Worm (Caenorhabditis elegans) whole organism, L3 larva: Measurements from ENCODE around the gene Y22D7AL.10.

Experiments used
- ZK546.5 ChIP-seq: sonication (generic microtip); optimal IDR thresholded peaks from 2 replicates; lab custom pipeline; 2017; ENCODE audit warnings: missing biosample characterization, missing genetic modification characterization
- aly-2 ChIP-seq: fragments of 150-350 bp; optimal IDR thresholded peaks from 2 replicates; lab custom pipeline; 2014; ENCODE audit warnings: missing biosample characterization, missing genetic modification characterization
- ceh-16 ChIP-seq: sonication (generic microtip); optimal IDR thresholded peaks from 2 replicates; lab custom pipeline; 2017; ENCODE audit warnings: missing biosample characterization, missing genetic modification characterization
- ceh-28 ChIP-seq: fragments of 150-350 bp; optimal IDR thresholded peaks from 2 replicates; lab custom pipeline; 2014; ENCODE audit warnings: missing biosample characterization, missing genetic modification reagents, missing genetic modification characterization
- ceh-82 ChIP-seq: fragments of 150-350 bp; optimal IDR thresholded peaks from 2 replicates; lab custom pipeline; 2014; ENCODE audit warnings: missing biosample characterization, missing genetic modification characterization
- ceh-9 ChIP-seq: sonication (generic microtip); optimal IDR thresholded peaks from 2 replicates; lab custom pipeline; 2018; ENCODE audit warnings: missing biosample characterization, missing genetic modification characterization
- daf-12 ChIP-seq: fragments of 150-350 bp; optimal IDR thresholded peaks from 2 replicates; lab custom pipeline; 2014; ENCODE audit warnings: missing biosample characterization, missing genetic modification reagents, missing genetic modification characterization
- egl-27 ChIP-seq: sonication (generic microtip); optimal IDR thresholded peaks from 4 replicates; lab custom pipeline; 2017; ENCODE audit warnings: missing biosample characterization, missing genetic modification reagents, missing genetic modification characterization
- egl-5 ChIP-seq: fragments of 150-350 bp; optimal IDR thresholded peaks from 2 replicates; lab custom pipeline; 2017; ENCODE audit warnings: missing biosample characterization, missing genetic modification reagents, missing genetic modification characterization, inconsistent platforms
- elt-2 ChIP-seq: sonication (generic microtip); optimal IDR thresholded peaks from 2 replicates; lab custom pipeline; 2016; ENCODE audit warnings: missing genetic modification reagents, mild to moderate bottlenecking, missing genetic modification characterization, missing compliant biosample characterization
- elt-3 ChIP-seq, 3 experiments: fragments of 150-350 bp in 1 of 3; sonication (generic microtip) in 2 of 3; optimal IDR thresholded peaks; 2 replicates in 2 of 3; 4 replicates in 1 of 3; lab custom pipeline; 2014 to 2017; ENCODE audit warnings: missing biosample characterization in 3 of 3, missing genetic modification characterization in 3 of 3
- fkh-10 ChIP-seq: sonication (generic microtip); optimal IDR thresholded peaks from 2 replicates; lab custom pipeline; 2017; ENCODE audit warnings: missing biosample characterization, missing genetic modification reagents, missing genetic modification characterization
- fkh-2 ChIP-seq: fragments of 150-350 bp; optimal IDR thresholded peaks from 2 replicates; lab custom pipeline; 2014; ENCODE audit warnings: missing biosample characterization, missing genetic modification reagents, missing genetic modification characterization
- fos-1 ChIP-seq: fragments of 150-350 bp; optimal IDR thresholded peaks from 2 replicates; lab custom pipeline; 2014; ENCODE audit warnings: missing biosample characterization, missing genetic modification characterization
- jun-1 ChIP-seq: fragments of 150-350 bp; optimal IDR thresholded peaks from 2 replicates; lab custom pipeline; 2014; ENCODE audit warnings: missing biosample characterization, missing genetic modification reagents, missing genetic modification characterization
- mdl-1 ChIP-seq: fragments of 150-350 bp; optimal IDR thresholded peaks from 2 replicates; lab custom pipeline; 2014; ENCODE audit warnings: missing biosample characterization, missing genetic modification characterization
- mml-1 ChIP-seq: fragments of 150-350 bp; sonication (generic microtip); optimal IDR thresholded peaks from 3 replicates; lab custom pipeline; 2014; ENCODE audit warnings: missing biosample characterization, missing genetic modification characterization
- nfya-1 ChIP-seq: sonication (generic microtip); optimal IDR thresholded peaks from 2 replicates; lab custom pipeline; 2017; ENCODE audit warnings: missing genetic modification characterization, mild to moderate bottlenecking, missing compliant biosample characterization, antibody characterized with exemption, moderate library complexity; ENCODE audit not compliant: insufficient read depth
- nhr-11 ChIP-seq: fragments of 150-350 bp; optimal IDR thresholded peaks from 2 replicates; lab custom pipeline; 2014; ENCODE audit warnings: missing biosample characterization, missing genetic modification characterization
- nhr-12 ChIP-seq: fragments of 150-350 bp; optimal IDR thresholded peaks from 2 replicates; lab custom pipeline; 2014; ENCODE audit warnings: missing biosample characterization, missing genetic modification characterization
- nhr-23 ChIP-seq: fragments of 150-350 bp; optimal IDR thresholded peaks from 2 replicates; lab custom pipeline; 2014; ENCODE audit warnings: missing biosample characterization, missing genetic modification reagents, missing genetic modification characterization
- nhr-237 ChIP-seq: fragments of 150-350 bp; optimal IDR thresholded peaks from 2 replicates; lab custom pipeline; 2014; ENCODE audit warnings: missing biosample characterization, missing genetic modification characterization
- nhr-28 ChIP-seq: fragments of 150-350 bp; optimal IDR thresholded peaks from 2 replicates; lab custom pipeline; 2014; ENCODE audit warnings: missing biosample characterization, missing genetic modification characterization
- nhr-67 ChIP-seq: fragments of 150-350 bp; optimal IDR thresholded peaks from 2 replicates; lab custom pipeline; 2014; ENCODE audit warnings: missing biosample characterization, missing genetic modification characterization
- nhr-76 ChIP-seq: fragments of 150-350 bp; sonication (generic microtip); optimal IDR thresholded peaks from 5 replicates; lab custom pipeline; 2014; ENCODE audit warnings: missing biosample characterization, missing genetic modification characterization
- pha-4 ChIP-seq: fragments of 150-350 bp; optimal IDR thresholded peaks from 2 replicates; lab custom pipeline; 2014; ENCODE audit warnings: missing biosample characterization, missing genetic modification reagents, missing genetic modification characterization
- pqm-1 ChIP-seq: fragments of 150-350 bp; optimal IDR thresholded peaks from 2 replicates; lab custom pipeline; 2017; ENCODE audit warnings: missing biosample characterization, missing genetic modification characterization, inconsistent platforms
- sea-2 ChIP-seq: fragments of 150-350 bp; sonication (generic microtip); optimal IDR thresholded peaks from 4 replicates; lab custom pipeline; 2014; ENCODE audit warnings: missing biosample characterization, missing genetic modification reagents, missing genetic modification characterization
- skn-1 ChIP-seq: fragments of 150-350 bp; optimal IDR thresholded peaks from 2 replicates; lab custom pipeline; 2014; ENCODE audit warnings: missing biosample characterization, missing genetic modification characterization
- snpc-4 ChIP-seq: fragments of 150-350 bp; optimal IDR thresholded peaks from 2 replicates; lab custom pipeline; 2014; ENCODE audit warnings: missing biosample characterization, missing genetic modification characterization
- tbx-2 ChIP-seq: sonication (generic microtip); optimal IDR thresholded peaks from 2 replicates; lab custom pipeline; 2016; ENCODE audit warnings: mild to moderate bottlenecking, missing genetic modification characterization, missing compliant biosample characterization
- unc-39 ChIP-seq: sonication (generic microtip); optimal IDR thresholded peaks from 4 replicates; lab custom pipeline; 2017; ENCODE audit warnings: missing biosample characterization, missing genetic modification characterization
- unc-62 ChIP-seq: fragments of 150-350 bp; sonication (generic microtip); optimal IDR thresholded peaks from 4 replicates; lab custom pipeline; 2014; ENCODE audit warnings: missing biosample characterization, missing genetic modification reagents, missing genetic modification characterization
- zag-1 ChIP-seq: fragments of 150-350 bp; optimal IDR thresholded peaks from 2 replicates; lab custom pipeline; 2014; ENCODE audit warnings: missing biosample characterization, missing genetic modification characterization
- ztf-11 ChIP-seq: fragments of 150-350 bp; optimal IDR thresholded peaks from 2 replicates; lab custom pipeline; 2014; ENCODE audit warnings: missing biosample characterization, missing genetic modification characterization
- ztf-4 ChIP-seq: fragments of 150-350 bp; optimal IDR thresholded peaks from 2 replicates; lab custom pipeline; 2014; ENCODE audit warnings: missing biosample characterization, missing genetic modification characterization

Gene Y22D7AL.10

DNA sequence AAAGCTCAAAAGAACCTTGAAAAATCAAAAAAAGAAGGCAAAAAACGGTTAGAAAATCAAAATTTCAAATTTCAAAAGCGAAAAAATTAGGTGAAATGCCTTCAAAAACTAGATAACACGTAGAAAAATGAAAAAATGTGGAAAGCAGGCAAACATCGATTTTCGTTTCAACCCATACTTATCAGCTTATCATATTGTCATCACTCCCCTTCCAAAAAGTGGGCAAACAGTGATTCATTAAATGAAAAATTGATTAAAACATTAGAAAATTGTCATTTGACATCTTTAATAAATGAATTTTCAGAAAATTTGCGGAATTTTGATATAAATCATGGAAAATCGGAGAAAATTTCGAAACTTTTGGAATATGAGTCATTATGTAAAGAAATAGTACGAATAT lies 42.3 kb upstream of the Y22D7AL.10 start:
- TF ChIP-seq pqm-1 (tag; lab: Kevin White, UChicago) (peak; percentile 32), elt-2 (peak; percentile 65), skn-1 (tag; lab: Kevin White, UChicago) (peak; percentile 9), nfya-1 (tag; lab: Kevin White, UChicago) (no peak), pha-4 (tag; lab: Kevin White, UChicago) (peak; percentile 23), egl-5 (no peak)

DNA sequence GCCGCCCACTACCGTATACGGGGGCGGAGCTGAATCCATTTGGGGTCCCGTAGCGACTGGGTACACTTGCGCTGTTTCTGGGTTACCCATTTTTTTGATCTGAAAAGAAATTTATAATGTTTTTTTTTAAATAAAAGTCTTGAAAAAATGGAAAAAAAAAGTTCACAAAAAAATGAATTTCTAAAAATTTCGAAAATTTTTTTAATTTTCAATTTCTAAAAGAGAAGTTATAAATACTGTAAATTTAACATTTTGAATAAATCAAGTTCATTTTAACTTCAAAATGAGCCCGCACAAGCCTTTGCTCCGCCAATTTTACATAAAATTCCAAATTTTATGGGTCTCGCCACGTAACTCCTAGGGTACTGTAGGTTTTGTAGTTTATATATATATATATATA lies 41.0 kb upstream of the Y22D7AL.10 start, which contains the start of gene Y22D7AL.15:
TSS of gene Y22D7AL.15 (minus strand) at position 101 of the 400 bp plus-strand sequence.
- TF ChIP-seq nhr-11 (tag; lab: Kevin White, UChicago) (no peak), fkh-2 (tag; lab: Kevin White, UChicago) (no peak), sea-2 (GFP tag; lab: Kevin White, UChicago) (no peak), unc-62 (GFP tag; lab: Kevin White, UChicago) (no peak), tbx-2 (tag; lab: Kevin White, UChicago) (no peak), nhr-76 (tag; lab: Kevin White, UChicago) (no peak), nhr-23 (no peak), egl-5 (no peak), nhr-237 (tag; lab: Kevin White, UChicago) (no peak), nfya-1 (tag; lab: Kevin White, UChicago) (no peak), ztf-4 (tag; lab: Kevin White, UChicago) (no peak), mdl-1 (tag; lab: Kevin White, UChicago) (no peak), elt-3 (tag; optimal IDR thresholded peaks at IDR 0.05; lab: Kevin White, UChicago) (no peak)

DNA sequence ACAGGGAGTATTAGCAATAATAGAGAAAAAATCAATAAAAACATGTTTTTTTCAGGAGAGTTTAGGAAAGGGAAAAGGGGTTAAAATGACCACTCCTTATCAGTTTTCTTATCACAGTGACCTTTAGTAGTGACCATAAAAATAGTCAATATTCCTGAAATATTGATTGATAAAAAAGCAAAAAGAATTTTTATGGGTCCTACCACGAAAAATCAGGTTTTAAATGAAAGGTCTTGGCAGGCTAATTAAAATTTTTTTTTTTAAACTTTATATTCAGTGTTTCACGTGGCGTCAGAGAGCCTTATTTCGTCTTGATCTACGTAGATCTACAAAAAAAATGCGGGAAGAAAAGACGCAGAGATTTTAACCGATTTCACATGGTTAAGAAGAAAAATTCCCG lies 38.7 kb upstream of the Y22D7AL.10 start, which contains the start of gene cht-4:
TSS of gene cht-4 (minus strand) at position 101 of the 400 bp plus-strand sequence.
- no peak for TF ChIP-seq elt-2
- no peak for TF ChIP-seq fos-1
- TF ChIP-seq nhr-67, result no peak
- no peak for TF ChIP-seq snpc-4 (tag; lab: Kevin White, UChicago)
- TF ChIP-seq tbx-2 (tag; lab: Kevin White, UChicago), result no peak
- no peak for TF ChIP-seq ztf-4 (tag; lab: Kevin White, UChicago)
- TF ChIP-seq, all 47 proteins: peak for 0

DNA sequence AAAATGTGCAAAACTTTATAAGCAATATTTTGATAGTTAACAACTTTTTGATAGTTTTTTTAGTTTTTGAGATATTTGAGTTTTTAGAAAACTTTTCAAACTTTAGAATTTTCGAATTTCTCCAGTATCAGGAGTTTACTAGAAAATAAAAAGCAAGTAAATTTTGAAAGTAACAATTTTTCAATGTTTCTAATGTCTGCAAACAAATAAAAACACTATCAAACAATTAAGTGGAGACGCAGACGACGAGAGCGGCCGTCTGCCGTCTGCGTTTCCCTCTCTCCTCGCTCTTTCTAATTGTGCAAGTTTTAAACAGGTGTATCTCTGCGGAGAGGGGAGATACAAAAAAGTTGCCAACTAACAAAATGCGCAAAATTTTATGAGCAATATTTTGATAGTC lies 34.2 kb upstream of the Y22D7AL.10 start:
- TF ChIP-seq fkh-2 (tag; lab: Kevin White, UChicago) (no peak), egl-27 (no peak), unc-39 (tag; lab: Kevin White, UChicago) (no peak), ceh-16 (tag; lab: Kevin White, UChicago) (no peak), ceh-28 (tag; lab: Kevin White, UChicago) (no peak), nfya-1 (tag; lab: Kevin White, UChicago) (no peak)

DNA sequence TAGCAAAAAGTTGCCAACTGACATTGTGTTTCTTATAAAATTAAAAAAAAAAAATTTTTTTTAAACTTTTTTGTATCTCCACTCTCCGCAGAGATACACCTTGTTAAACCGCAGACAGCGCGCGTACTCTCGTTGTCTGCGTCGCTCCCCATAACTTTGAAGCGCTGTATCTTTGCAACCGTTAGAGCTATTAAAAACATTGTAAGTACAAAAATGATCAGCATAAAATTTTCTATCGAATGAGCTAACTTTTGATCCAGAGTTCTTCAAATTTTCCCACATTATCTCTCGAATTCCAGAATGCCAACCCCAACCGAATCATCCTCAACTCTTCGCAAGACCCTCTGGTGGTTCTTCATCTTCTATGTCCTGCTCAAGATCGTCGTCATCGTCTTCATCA lies 33.5 kb upstream of the Y22D7AL.10 start, which contains the start of gene Y22D7AL.1:
TSS of gene Y22D7AL.1 (plus strand) at position 301 of the 400 bp plus-strand sequence.
- TF ChIP-seq nhr-11 (tag; lab: Kevin White, UChicago), result no peak
- no peak for TF ChIP-seq ZK546.5 (tag; lab: Kevin White, UChicago)
- no peak for TF ChIP-seq ztf-11 (tag; lab: Kevin White, UChicago)
- TF ChIP-seq snpc-4 (tag; lab: Kevin White, UChicago), result no peak
- no peak for TF ChIP-seq fos-1
- TF ChIP-seq fkh-10 (GFP tag; lab: Kevin White, UChicago), result no peak

DNA sequence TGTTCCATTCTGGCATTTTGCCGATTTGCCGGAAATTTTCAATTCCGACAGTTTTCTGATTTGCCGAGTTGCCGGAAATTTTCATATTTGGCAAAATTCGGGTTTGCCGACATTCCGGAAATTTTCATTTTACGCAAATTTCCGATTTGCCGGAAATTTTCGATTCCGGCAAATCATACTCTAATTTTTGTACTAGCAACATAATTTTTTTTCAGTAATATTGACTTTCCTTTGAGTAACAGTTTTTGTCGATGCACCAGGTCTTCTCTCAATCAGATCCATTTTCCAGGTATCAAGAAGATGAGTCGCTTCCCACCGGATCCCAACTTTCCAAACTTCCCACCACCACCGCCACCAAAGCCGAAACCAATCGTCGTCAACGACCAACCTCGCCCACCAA lies 22.4 kb upstream of the Y22D7AL.10 start, which contains the start of gene Y22D7AL.3:
TSS of gene Y22D7AL.3 (plus strand) at position 301 of the 400 bp plus-strand sequence.
- no peak for TF ChIP-seq elt-3 (tag; optimal IDR thresholded peaks at IDR 0.05; lab: Kevin White, UChicago)
- no peak for TF ChIP-seq fkh-10 (GFP tag; lab: Kevin White, UChicago)
- TF ChIP-seq ceh-82 (tag; lab: Kevin White, UChicago), result no peak
- no peak for TF ChIP-seq aly-2 (tag; lab: Kevin White, UChicago)
- no peak for TF ChIP-seq ceh-16 (tag; lab: Kevin White, UChicago)
- no peak for TF ChIP-seq nhr-28
- TF ChIP-seq skn-1 (tag; lab: Kevin White, UChicago), result no peak
- TF ChIP-seq mml-1 (tag; lab: Kevin White, UChicago), result no peak
- no peak for TF ChIP-seq unc-39 (tag; lab: Kevin White, UChicago)
- no peak for TF ChIP-seq nhr-11 (tag; lab: Kevin White, UChicago)
- TF ChIP-seq ceh-9, result no peak
- TF ChIP-seq ceh-28 (tag; lab: Kevin White, UChicago), result no peak
- no peak for TF ChIP-seq ztf-11 (tag; lab: Kevin White, UChicago)
- TF ChIP-seq nhr-12 (tag; lab: Kevin White, UChicago), result no peak
- TF ChIP-seq egl-5, result no peak
- TF ChIP-seq zag-1 (tag; lab: Kevin White, UChicago), result no peak
- no peak for TF ChIP-seq daf-12 (tag; lab: Kevin White, UChicago)
- TF ChIP-seq jun-1 (tag; lab: Kevin White, UChicago), result no peak
- no peak for TF ChIP-seq ZK546.5 (tag; lab: Kevin White, UChicago)
- no peak for TF ChIP-seq fkh-2 (tag; lab: Kevin White, UChicago)
